Fruit fly (Drosophila melanogaster) whole organism, embryonic: ENCODE data around the gene Polr1B.
A peak's percentile ranks its signal among the peaks of the same experiment; 100 is the strongest.

ENCODE experiments used
- Atf-2 ChIP-seq: fragments of 200-800 bp; sonication (Bioruptor generic); optimal IDR thresholded peaks from 2 replicates; lab custom pipeline; 2016; ENCODE audit warnings: missing biosample characterization, missing genetic modification characterization
- CG10209 ChIP-seq: fragments of 200-800 bp; sonication (Bioruptor generic); optimal IDR thresholded peaks from 3 replicates; lab custom pipeline; 2017; ENCODE audit warnings: missing biosample characterization, mild to moderate bottlenecking, missing genetic modification characterization, missing genetic modification reagents
- CG10959 ChIP-seq: fragments of 200-800 bp; sonication (Bioruptor generic); IDR thresholded peaks from 2 replicates; pipeline ENCODE4 v1.3.6; 2022; ENCODE audit warnings: missing biosample characterization, missing genetic modification characterization
- CG13424 ChIP-seq: fragments of 200-800 bp; sonication (Bioruptor generic); optimal IDR thresholded peaks from 2 replicates; lab custom pipeline; 2019; ENCODE audit warnings: missing biosample characterization, mild to moderate bottlenecking, missing genetic modification characterization, moderate library complexity
- CG14441 ChIP-seq: fragments of 200-800 bp; sonication (Bioruptor generic); IDR thresholded peaks from 2 replicates; pipeline ENCODE4 v1.3.6; 2022; ENCODE audit warnings: missing biosample characterization, missing genetic modification characterization
- CG15601 ChIP-seq: fragments of 200-800 bp; sonication (Bioruptor generic); optimal IDR thresholded peaks from 3 replicates; lab custom pipeline; 2019; ENCODE audit warnings: missing biosample characterization, mild to moderate bottlenecking, missing genetic modification characterization, moderate library complexity
- CG16813 ChIP-seq: fragments of 200-800 bp; sonication (Bioruptor generic); IDR thresholded peaks from 3 replicates; pipeline ENCODE4 v1.3.6; 2022; ENCODE audit warnings: missing biosample characterization, missing genetic modification characterization; ENCODE audit not compliant: partially characterized antibody
- CG17829 ChIP-seq: fragments of 200-800 bp; optimal IDR thresholded peaks from 2 replicates; lab custom pipeline; 2019; ENCODE audit warnings: missing biosample characterization, mild to moderate bottlenecking, missing genetic modification characterization, moderate library complexity
- CG32772 ChIP-seq: fragments of 200-800 bp; sonication (Bioruptor generic); IDR thresholded peaks from 2 replicates; pipeline ENCODE4 v1.3.6; 2022; ENCODE audit warnings: missing biosample characterization, missing genetic modification characterization
- CG34224 ChIP-seq: fragments of 200-800 bp; sonication (Bioruptor generic); IDR thresholded peaks from 3 replicates; pipeline ENCODE4 v1.3.6; 2022; ENCODE audit warnings: missing biosample characterization, missing genetic modification characterization; ENCODE audit not compliant: partially characterized antibody
- CG4404 ChIP-seq: fragments of 200-800 bp; sonication (Bioruptor generic); IDR thresholded peaks from 2 replicates; pipeline ENCODE4 v1.3.6; 2022; ENCODE audit warnings: missing biosample characterization, missing genetic modification characterization
- CG6683 ChIP-seq: fragments of 200-800 bp; sonication (Bioruptor generic); optimal IDR thresholded peaks from 2 replicates; lab custom pipeline; 2017; ENCODE audit warnings: missing biosample characterization, mild to moderate bottlenecking, missing genetic modification characterization, missing genetic modification reagents
- CG7556 ChIP-seq: fragments of 200-800 bp; sonication (Bioruptor generic); optimal IDR thresholded peaks from 2 replicates; lab custom pipeline; 2017; ENCODE audit warnings: missing biosample characterization, mild to moderate bottlenecking, missing genetic modification characterization
- CG8281 ChIP-seq: fragments of 200-800 bp; sonication (Bioruptor generic); optimal IDR thresholded peaks from 2 replicates; lab custom pipeline; 2018; ENCODE audit warnings: missing biosample characterization, mild to moderate bottlenecking, missing genetic modification characterization, moderate library complexity
- CG8924 ChIP-seq: fragments of 200-800 bp; optimal IDR thresholded peaks from 3 replicates; lab custom pipeline; 2019; ENCODE audit warnings: missing biosample characterization, mild to moderate bottlenecking, missing genetic modification characterization, moderate library complexity
- CG9437 ChIP-seq: fragments of 200-800 bp; sonication (Bioruptor generic); optimal IDR thresholded peaks from 2 replicates; lab custom pipeline; 2018; ENCODE audit warnings: missing biosample characterization, mild to moderate bottlenecking, missing genetic modification characterization
- CG9797 ChIP-seq: fragments of 200-800 bp; sonication (Bioruptor generic); optimal IDR thresholded peaks from 3 replicates; lab custom pipeline; 2018; ENCODE audit warnings: missing biosample characterization, mild to moderate bottlenecking, missing genetic modification characterization
- CrebB ChIP-seq: fragments of 200-800 bp; sonication (Bioruptor generic); optimal IDR thresholded peaks from 3 replicates; lab custom pipeline; 2018; ENCODE audit warnings: missing biosample characterization, mild to moderate bottlenecking, missing genetic modification characterization
- D19B ChIP-seq: fragments of 200-800 bp; sonication (Bioruptor generic); optimal IDR thresholded peaks from 2 replicates; lab custom pipeline; 2017; ENCODE audit warnings: missing biosample characterization, mild to moderate bottlenecking, missing genetic modification characterization
- Dp ChIP-seq: fragments of 200-800 bp; sonication (Bioruptor generic); optimal IDR thresholded peaks from 2 replicates; lab custom pipeline; 2018; ENCODE audit warnings: missing biosample characterization, mild to moderate bottlenecking, missing genetic modification characterization, moderate library complexity
- E2f1 ChIP-seq: fragments of 200-800 bp; sonication (Bioruptor generic); IDR thresholded peaks from 2 replicates; pipeline ENCODE4 v1.3.6; 2022; ENCODE audit warnings: missing biosample characterization, missing genetic modification characterization
- Ets97D ChIP-seq: fragments of 200-800 bp; sonication (Bioruptor generic); optimal IDR thresholded peaks from 3 replicates; lab custom pipeline; 2016; ENCODE audit warnings: missing biosample characterization, missing genetic modification characterization
- Fer2 ChIP-seq: fragments of 200-800 bp; sonication (Bioruptor generic); optimal IDR thresholded peaks from 2 replicates; lab custom pipeline; 2018; ENCODE audit warnings: missing biosample characterization, mild to moderate bottlenecking, missing genetic modification characterization, moderate library complexity
- HLH3B ChIP-seq: fragments of 200-800 bp; sonication (Bioruptor generic); IDR thresholded peaks from 2 replicates; pipeline ENCODE4 v1.3.6; 2022; ENCODE audit warnings: missing biosample characterization, missing genetic modification characterization
- HmgZ ChIP-seq: fragments of 200-800 bp; sonication (Bioruptor generic); optimal IDR thresholded peaks from 2 replicates; lab custom pipeline; 2018; ENCODE audit warnings: missing biosample characterization, mild to moderate bottlenecking, missing genetic modification characterization
- NC2β ChIP-seq: fragments of 200-800 bp; sonication (Bioruptor generic); optimal IDR thresholded peaks from 2 replicates; lab custom pipeline; 2016; ENCODE audit warnings: missing biosample characterization, missing genetic modification characterization
- NK7.1 ChIP-seq: fragments of 200-800 bp; sonication (Bioruptor generic); optimal IDR thresholded peaks from 3 replicates; lab custom pipeline; 2016; ENCODE audit warnings: missing biosample characterization, missing genetic modification characterization
- Nf-YB ChIP-seq: fragments of 200-800 bp; sonication (Bioruptor generic); optimal IDR thresholded peaks from 3 replicates; lab custom pipeline; 2019; ENCODE audit warnings: missing biosample characterization, mild to moderate bottlenecking, missing genetic modification characterization, moderate library complexity
- Side ChIP-seq: fragments of 200-800 bp; sonication (Bioruptor generic); optimal IDR thresholded peaks from 2 replicates; lab custom pipeline; 2016; ENCODE audit warnings: missing biosample characterization, missing genetic modification characterization
- Sox102F ChIP-seq: fragments of 200-800 bp; sonication (Bioruptor generic); optimal IDR thresholded peaks from 2 replicates; lab custom pipeline; 2018; ENCODE audit warnings: missing biosample characterization, mild to moderate bottlenecking, missing genetic modification characterization, moderate library complexity
- Ssrp ChIP-seq: fragments of 200-800 bp; sonication (Bioruptor generic); optimal IDR thresholded peaks from 2 replicates; lab custom pipeline; 2018; ENCODE audit warnings: missing biosample characterization, mild to moderate bottlenecking, missing genetic modification characterization, moderate library complexity
- TFAM ChIP-seq: fragments of 200-800 bp; sonication (Bioruptor generic); optimal IDR thresholded peaks from 2 replicates; lab custom pipeline; 2017; ENCODE audit warnings: missing biosample characterization, missing genetic modification characterization, inconsistent platforms
- Xbp1 ChIP-seq: fragments of 200-800 bp; sonication (Bioruptor generic); optimal IDR thresholded peaks from 3 replicates; lab custom pipeline; 2016; ENCODE audit warnings: missing biosample characterization, mild to moderate bottlenecking, missing genetic modification characterization
- amos ChIP-seq: fragments of 200-800 bp; sonication (Bioruptor generic); IDR thresholded peaks from 2 replicates; pipeline ENCODE4 v1.3.6; 2022; ENCODE audit warnings: missing biosample characterization, missing genetic modification characterization; ENCODE audit not compliant: partially characterized antibody
- cato ChIP-seq: fragments of 200-800 bp; sonication (Bioruptor generic); optimal IDR thresholded peaks from 2 replicates; lab custom pipeline; 2016; ENCODE audit warnings: missing biosample characterization, missing genetic modification characterization, borderline replicate concordance
- caup ChIP-seq: fragments of 200-800 bp; sonication (Bioruptor generic); optimal IDR thresholded peaks from 3 replicates; lab custom pipeline; 2017; ENCODE audit warnings: missing biosample characterization, mild to moderate bottlenecking, missing genetic modification characterization, moderate library complexity; ENCODE audit not compliant: severe bottlenecking
- cwo ChIP-seq: fragments of 200-800 bp; sonication (Bioruptor generic); optimal IDR thresholded peaks from 3 replicates; lab custom pipeline; 2017; ENCODE audit warnings: missing biosample characterization, missing genetic modification characterization, mild to moderate bottlenecking, moderate library complexity, missing genetic modification reagents
- danr ChIP-seq: fragments of 200-800 bp; sonication (Bioruptor generic); IDR thresholded peaks from 2 replicates; pipeline ENCODE4 v1.3.6; 2022; ENCODE audit warnings: missing biosample characterization, missing genetic modification characterization
- gcm ChIP-seq: fragments of 200-800 bp; sonication (Bioruptor generic); optimal IDR thresholded peaks from 2 replicates; lab custom pipeline; 2019; ENCODE audit warnings: missing biosample characterization, mild to moderate bottlenecking, missing genetic modification characterization, moderate library complexity
- gem ChIP-seq: fragments of 200-800 bp; sonication (Bioruptor generic); optimal IDR thresholded peaks from 2 replicates; lab custom pipeline; 2019; ENCODE audit warnings: missing biosample characterization, mild to moderate bottlenecking, missing genetic modification characterization, moderate library complexity
- ind ChIP-seq: fragments of 200-800 bp; sonication (Bioruptor generic); optimal IDR thresholded peaks from 3 replicates; lab custom pipeline; 2016; ENCODE audit warnings: missing biosample characterization, missing genetic modification characterization
- insv ChIP-seq, 2 experiments: fragments of 200-800 bp; sonication (Bioruptor generic); optimal IDR thresholded peaks; 3 replicates each; lab custom pipeline; 2016 to 2018; ENCODE audit warnings: missing biosample characterization in 2 of 2, missing genetic modification characterization in 2 of 2
- jumu ChIP-seq: fragments of 200-800 bp; sonication (Bioruptor generic); optimal IDR thresholded peaks from 3 replicates; lab custom pipeline; 2016; ENCODE audit warnings: missing biosample characterization, missing genetic modification characterization
- ken ChIP-seq: fragments of 200-800 bp; sonication (Bioruptor generic); IDR thresholded peaks from 3 replicates; pipeline ENCODE4 v1.3.6; 2022; ENCODE audit warnings: missing biosample characterization, missing genetic modification characterization
- pfk ChIP-seq: fragments of 200-800 bp; sonication (Bioruptor generic); optimal IDR thresholded peaks from 2 replicates; lab custom pipeline; 2018; ENCODE audit warnings: missing biosample characterization, mild to moderate bottlenecking, missing genetic modification characterization, moderate library complexity
- pum ChIP-seq: fragments of 200-800 bp; sonication (Bioruptor generic); optimal IDR thresholded peaks from 2 replicates; lab custom pipeline; 2016; ENCODE audit warnings: missing biosample characterization, missing genetic modification characterization
- pzg ChIP-seq: fragments of 200-800 bp; sonication (Bioruptor generic); optimal IDR thresholded peaks from 3 replicates; lab custom pipeline; 2018; ENCODE audit warnings: missing biosample characterization, mild to moderate bottlenecking, missing genetic modification characterization, moderate library complexity
- slou ChIP-seq: fragments of 200-800 bp; sonication (Bioruptor generic); optimal IDR thresholded peaks from 3 replicates; lab custom pipeline; 2016; ENCODE audit warnings: missing biosample characterization, missing genetic modification characterization
- sqz ChIP-seq: fragments of 200-800 bp; sonication (Bioruptor generic); optimal IDR thresholded peaks from 3 replicates; lab custom pipeline; 2018; ENCODE audit warnings: missing biosample characterization, mild to moderate bottlenecking, missing genetic modification characterization
- ttk ChIP-seq: fragments of 200-800 bp; sonication (Bioruptor generic); IDR thresholded peaks from 2 replicates; pipeline ENCODE4 v2.1.2; 2022; ENCODE audit warnings: missing biosample characterization, missing genetic modification characterization

Gene Polr1B

dm6 chr2L:452872-453271 lies 48.8 kb downstream of the Polr1B start, which contains the start of the genes crq and shv (continued):
- TF ChIP-seq CG16813 (0 out of 3 replicates have a peak, but pooled peaks have one; percentile 20), NK7.1 (no peak), amos (peak; percentile 52; the same call in 1 of the 2 replicates), gcm (GFP tag; lab: Kevin White, UChicago) (no peak), CG15601 (tag; lab: Kevin White, UChicago) (peak; percentile 24), NC2β (GFP tag; lab: Kevin White, UChicago) (no peak), CG10959 (GFP tag; lab: Robert Waterston, UW) (no peak), CG34224 (peak; percentile 62), caup (GFP tag; lab: Kevin White, UChicago) (no peak), CG7556 (no peak), sqz (GFP tag; lab: Kevin White, UChicago) (no peak), TFAM (GFP tag; lab: Kevin White, UChicago) (no peak), D19B (no peak), Ssrp (no peak), insv (GFP tag; optimal IDR thresholded peaks at IDR 0.05; lab: Kevin White, UChicago) (peak in 1 of 2 experiments; percentile 16), pum (GFP tag; lab: Kevin White, UChicago) (no peak), CG17829 (tag; lab: Kevin White, UChicago) (peak; percentile 43), Dp (GFP tag; lab: Kevin White, UChicago) (peak; percentile 47), slou (GFP tag; lab: Kevin White, UChicago) (no peak), Fer2 (tag; lab: Kevin White, UChicago) (no peak), CG8924 (tag; lab: Kevin White, UChicago) (peak; percentile 52), E2f1 (GFP tag; lab: Robert Waterston, UW) (no peak), cato (GFP tag; lab: Kevin White, UChicago) (no peak), Ets97D (GFP tag; lab: Kevin White, UChicago) (peak; percentile 32), ttk (GFP tag; lab: Robert Waterston, UW) (no peak), danr (GFP tag; lab: Robert Waterston, UW) (no peak), Atf-2 (GFP tag; lab: Kevin White, UChicago) (no peak), pfk (GFP tag; lab: Kevin White, UChicago) (no peak), CG10209 (GFP tag; lab: Kevin White, UChicago) (no peak), Side (GFP tag; lab: Kevin White, UChicago) (no peak), Nf-YB (GFP tag; lab: Kevin White, UChicago) (peak; percentile 99), Sox102F (no peak), CG32772 (no peak), CG6683 (GFP tag; lab: Kevin White, UChicago) (no peak), cwo (GFP tag; lab: Kevin White, UChicago) (no peak), CG13424 (tag; lab: Kevin White, UChicago) (no peak), HmgZ (peak; percentile 66), CrebB (peak; percentile 9), Xbp1 (GFP tag; lab: Kevin White, UChicago) (peak; percentile 98), gem (no peak), HLH3B (GFP tag; lab: Robert Waterston, UW) (no peak), CG9437 (GFP tag; lab: Kevin White, UChicago) (no peak), CG8281 (tag; lab: Kevin White, UChicago) (no peak), CG9797 (GFP tag; lab: Kevin White, UChicago) (peak; percentile 85), ken (no peak), jumu (no peak), pzg (peak; percentile 90), CG14441 (no peak), CG4404 (no peak), ind (GFP tag; lab: Kevin White, UChicago) (no peak)
